Worm (Caenorhabditis elegans): ENCODE measurements around the gene C04G6.4.
A peak's percentile ranks its signal among the peaks of the same experiment; 100 is the strongest.

C04G6.4 gene

DNA sequence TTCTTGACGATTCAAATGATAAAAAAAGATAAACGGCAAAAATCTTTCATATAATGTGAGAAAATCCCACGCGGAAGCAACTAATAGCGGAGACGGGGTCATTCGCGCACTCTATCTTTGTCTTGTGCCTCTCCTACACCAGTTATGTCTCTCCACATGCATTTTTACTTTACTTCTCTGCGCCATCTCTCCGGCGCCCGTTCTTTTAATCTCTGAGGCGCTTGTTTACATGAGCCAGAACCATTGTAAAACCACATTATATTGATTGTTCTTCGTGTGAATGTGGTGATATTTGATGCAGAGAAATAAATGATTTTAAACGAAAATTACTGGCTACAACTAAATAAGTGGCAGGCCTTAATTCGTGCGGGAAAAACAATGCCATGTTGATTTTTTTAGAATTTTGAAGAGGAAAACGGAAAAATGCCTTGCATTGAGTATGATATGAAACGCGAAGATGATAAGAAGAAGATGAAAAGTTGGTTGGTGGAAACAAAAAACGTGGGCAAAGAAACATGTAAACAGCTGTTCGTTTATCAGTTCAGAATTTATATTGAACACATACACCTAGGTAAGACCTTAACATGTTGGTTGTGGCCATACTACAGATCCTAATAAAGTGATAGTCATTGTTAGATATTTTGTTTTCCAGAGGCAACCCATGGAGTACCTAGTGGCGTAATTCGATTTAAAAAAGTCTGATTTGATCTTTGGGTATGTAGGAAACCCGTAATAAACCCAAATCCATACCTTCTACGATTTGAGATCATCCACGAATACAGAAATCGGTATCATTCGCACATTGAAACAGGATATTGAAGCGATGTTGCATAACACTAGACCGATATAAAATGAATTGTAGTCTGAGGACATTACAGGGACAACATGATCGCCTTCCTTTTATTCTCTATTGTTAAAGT lies 9.4 kb upstream of the C04G6.4 start, which contains the start of gene C04G6.2 (continued):
- no peak for TF ChIP-seq fkh-4 (tag; optimal IDR thresholded peaks at IDR 0.05; ENCODE audit: borderline replicate concordance)
- TF ChIP-seq snpc-4 (tag; optimal IDR thresholded peaks at IDR 0.05): peak; percentile 29
- no peak for TF ChIP-seq hpl-2 (GFP tag; optimal IDR thresholded peaks at IDR 0.05)
- TF ChIP-seq lin-14 (GFP tag; optimal IDR thresholded peaks at IDR 0.05): peak; percentile 94
- TF ChIP-seq alr-1 (tag; optimal IDR thresholded peaks at IDR 0.05; ENCODE audit: borderline replicate concordance): no peak
- no peak for TF ChIP-seq aly-2 (tag; optimal IDR thresholded peaks at IDR 0.05)
- no peak for TF ChIP-seq sup-37 (GFP tag; optimal IDR thresholded peaks at IDR 0.05)
- no peak for TF ChIP-seq lin-15B (tag; optimal IDR thresholded peaks at IDR 0.05)
- no peak for TF ChIP-seq ets-5 (GFP tag; IDR thresholded peaks at IDR 0.05)

DNA sequence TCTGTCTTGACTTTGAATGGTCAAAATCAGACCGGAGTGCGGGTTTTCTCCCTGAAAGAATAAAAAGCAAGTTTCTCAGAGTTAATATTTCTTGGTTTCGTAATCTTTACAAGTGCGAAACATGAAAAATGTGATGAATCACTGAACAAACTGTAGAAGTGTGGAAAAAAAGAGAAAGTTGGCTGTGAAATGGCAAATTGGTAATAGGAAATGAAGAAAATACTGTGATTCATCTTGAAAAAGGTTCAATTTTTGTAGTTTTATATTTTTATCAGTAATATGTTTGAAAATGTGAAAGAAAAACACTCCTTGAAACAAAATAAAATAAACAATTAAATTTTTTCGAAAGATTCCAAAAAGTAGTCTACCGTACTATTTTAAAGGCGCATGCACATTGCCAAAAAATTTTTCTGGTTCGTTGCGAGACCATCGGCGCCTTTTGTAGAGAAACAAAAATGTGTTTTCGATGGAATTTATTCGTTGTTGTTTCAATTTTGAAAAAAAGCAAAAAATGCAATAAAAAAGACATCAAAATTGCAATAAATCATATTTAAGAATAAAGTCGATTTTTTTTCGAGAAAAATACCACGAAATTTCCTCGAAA lies 8.5 kb upstream of the C04G6.4 start, which contains the start of gene pld-1:
Gene pld-1, minus strand, starts transcription at position 51 of the 604 bp plus-strand sequence.
- TF ChIP-seq ceh-8 (GFP tag; optimal IDR thresholded peaks at IDR 0.05) (no peak), snpc-4 (tag; optimal IDR thresholded peaks at IDR 0.05) (no peak), ztf-11 (tag; optimal IDR thresholded peaks at IDR 0.05) (no peak), lin-13 (GFP tag; optimal IDR thresholded peaks at IDR 0.05) (no peak), mab-9 (GFP tag; IDR thresholded peaks at IDR 0.05) (no peak), ets-5 (GFP tag; IDR thresholded peaks at IDR 0.05) (no peak), ama-1 (optimal IDR thresholded peaks at IDR 0.05) (no peak), Y116A8C.19 (tag; optimal IDR thresholded peaks at IDR 0.05; ENCODE audit: borderline replicate concordance) (no peak), elt-3 (tag; optimal IDR thresholded peaks at IDR 0.05) (no peak), elt-2 (tag; optimal IDR thresholded peaks at IDR 0.05) (no peak), C34B4.2 (tag; optimal IDR thresholded peaks at IDR 0.05) (no peak), pag-3 (tag; optimal IDR thresholded peaks at IDR 0.05; ENCODE audit: borderline replicate concordance, insufficient read depth) (no peak)

DNA sequence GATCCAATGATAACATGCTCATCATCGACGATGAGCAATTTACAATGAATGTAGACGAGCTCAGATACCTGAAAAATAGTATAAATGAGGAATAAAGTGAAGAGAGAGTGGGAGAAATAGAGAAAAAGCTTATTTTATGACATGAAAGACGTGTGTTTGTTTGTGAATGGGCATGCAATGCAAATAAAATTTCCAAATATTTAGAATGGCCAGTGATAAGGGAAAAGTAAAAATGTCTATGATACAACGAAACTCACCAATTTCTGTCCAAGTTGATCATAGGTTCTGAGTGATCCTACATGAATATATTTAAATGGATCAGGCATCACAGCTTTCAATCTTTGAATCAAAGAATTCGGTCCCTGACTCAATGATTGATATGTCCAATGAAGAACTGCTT lies 2.9 kb upstream of the C04G6.4 start:
- TF ChIP-seq unc-30 (tag; optimal IDR thresholded peaks at IDR 0.05) (no peak), irx-1 (tag; optimal IDR thresholded peaks at IDR 0.05) (no peak), elt-2 (tag; optimal IDR thresholded peaks at IDR 0.05) (peak; percentile 91)

- TF ChIP-seq elt-2 (tag; optimal IDR thresholded peaks at IDR 0.05) (peak; percentile 62), lin-35 (GFP tag; optimal IDR thresholded peaks at IDR 0.05) (peak in 1 of 2 experiments; percentile 13), nhr-76 (tag; optimal IDR thresholded peaks at IDR 0.05) (no peak), aly-2 (tag; optimal IDR thresholded peaks at IDR 0.05) (no peak), elt-3 (tag; optimal IDR thresholded peaks at IDR 0.05) (no peak), nhr-84 (tag; optimal IDR thresholded peaks at IDR 0.05) (no peak)
These were observed 2.2 kb upstream of the C04G6.4 start, which contains the start of gene txt-9 for ce11 chrII:5085450-5085849. Gene txt-9 (plus strand): TSS chrII:5085785.

- TF ChIP-seq efl-1 (optimal IDR thresholded peaks at IDR 0.05) (no peak), efl-1 (GFP tag; optimal IDR thresholded peaks at IDR 0.05 in 1 of 2) (peak in 1 of 2 experiments; percentile 24), elt-2 (tag; optimal IDR thresholded peaks at IDR 0.05) (peak; percentile 52), nhr-11 (tag; optimal IDR thresholded peaks at IDR 0.05) (no peak)
These were observed 984 bp upstream of the C04G6.4 start for ce11 chrII:5084225-5084624.

ce11 chrII:5081124-5081913 lies 1.9 kb downstream of the C04G6.4 start, which contains the start of gene dsh-2:
Gene dsh-2 (minus strand): TSS chrII:5081174.
- peak; percentile 32 for TF ChIP-seq lin-13 (GFP tag; optimal IDR thresholded peaks at IDR 0.05)
- TF ChIP-seq unc-130 (tag; optimal IDR thresholded peaks at IDR 0.05): peak; percentile 46
- peak; percentile 21 for TF ChIP-seq ztf-4 (tag; optimal IDR thresholded peaks at IDR 0.05)
- TF ChIP-seq lin-39 (tag; optimal IDR thresholded peaks at IDR 0.05): no peak
- TF ChIP-seq C34B4.2 (tag; optimal IDR thresholded peaks at IDR 0.05): no peak
- TF ChIP-seq hlh-17 (GFP tag; optimal IDR thresholded peaks at IDR 0.05; ENCODE audit: borderline replicate concordance): no peak
- TF ChIP-seq nhr-85 (tag): peak; percentile 91
- peak; percentile 62 for TF ChIP-seq nhr-71 (tag; optimal IDR thresholded peaks at IDR 0.05)
- no peak for TF ChIP-seq sup-37 (GFP tag; optimal IDR thresholded peaks at IDR 0.05)
- TF ChIP-seq nhr-90 (tag; optimal IDR thresholded peaks at IDR 0.05; ENCODE audit: poor library complexity): peak; percentile 63
- TF ChIP-seq unc-86 (tag; optimal IDR thresholded peaks at IDR 0.05): no peak
- TF ChIP-seq lin-15B (tag; optimal IDR thresholded peaks at IDR 0.05): peak; percentile 13
- TF ChIP-seq ceh-8 (GFP tag; optimal IDR thresholded peaks at IDR 0.05): no peak
- TF ChIP-seq lir-3 (tag; optimal IDR thresholded peaks at IDR 0.05; ENCODE audit: poor library complexity): peak; percentile 17
- TF ChIP-seq F16B12.6 (tag; optimal IDR thresholded peaks at IDR 0.05): peak; percentile 83
